Worm (Caenorhabditis elegans) whole organism, L3 larva: Measurements from ENCODE around the gene C15C8.6.

Source experiments
- elt-1 ChIP-seq: fragments of 150-350 bp; optimal IDR thresholded peaks from 2 replicates; lab custom pipeline; 2014; ENCODE audit warnings: missing biosample characterization, missing genetic modification characterization
- elt-3 ChIP-seq, 3 experiments: fragments of 150-350 bp in 1 of 3; sonication (generic microtip) in 2 of 3; optimal IDR thresholded peaks; 2 replicates in 2 of 3; 4 replicates in 1 of 3; lab custom pipeline; 2014 to 2017; ENCODE audit warnings: missing biosample characterization in 3 of 3, missing genetic modification characterization in 3 of 3
- fos-1 ChIP-seq: fragments of 150-350 bp; optimal IDR thresholded peaks from 2 replicates; lab custom pipeline; 2014; ENCODE audit warnings: missing biosample characterization, missing genetic modification characterization
- lin-39 ChIP-seq: fragments of 150-350 bp; optimal IDR thresholded peaks from 2 replicates; lab custom pipeline; 2018; ENCODE audit warnings: missing biosample characterization, missing genetic modification reagents, missing genetic modification characterization
- nhr-11 ChIP-seq: fragments of 150-350 bp; optimal IDR thresholded peaks from 2 replicates; lab custom pipeline; 2014; ENCODE audit warnings: missing biosample characterization, missing genetic modification characterization
- nhr-12 ChIP-seq: fragments of 150-350 bp; optimal IDR thresholded peaks from 2 replicates; lab custom pipeline; 2014; ENCODE audit warnings: missing biosample characterization, missing genetic modification characterization
- nhr-237 ChIP-seq: fragments of 150-350 bp; optimal IDR thresholded peaks from 2 replicates; lab custom pipeline; 2014; ENCODE audit warnings: missing biosample characterization, missing genetic modification characterization

ce11 chrV:12780248-12780647 is 28.9 kb upstream of the C15C8.6 start:
- TF ChIP-seq lin-39 (peak; percentile 1), elt-3 (tag; optimal IDR thresholded peaks at IDR 0.05; lab: Kevin White, UChicago) (no peak), nhr-237 (no peak), nhr-11 (tag; lab: Kevin White, UChicago) (no peak), fos-1 (tag; lab: Kevin White, UChicago) (no peak), elt-1 (no peak), nhr-12 (tag; lab: Kevin White, UChicago) (no peak)
